Fruit fly (Drosophila melanogaster) whole organism, embryonic: Measurements from ENCODE around the gene CG13029.
A peak's percentile ranks its signal among the peaks of the same experiment; 100 is the strongest.

Experiments used
- Adf1 ChIP-seq: fragments of 200-800 bp; sonication (Bioruptor generic); IDR thresholded peaks from 2 replicates; pipeline ENCODE4 v1.3.6; 2022; ENCODE audit warnings: missing biosample characterization, missing genetic modification characterization
- Atf-2 ChIP-seq: fragments of 200-800 bp; sonication (Bioruptor generic); optimal IDR thresholded peaks from 2 replicates; lab custom pipeline; 2016; ENCODE audit warnings: missing biosample characterization, missing genetic modification characterization
- CG10267 ChIP-seq: fragments of 200-800 bp; sonication (Bioruptor generic); optimal IDR thresholded peaks from 2 replicates; lab custom pipeline; 2018; ENCODE audit warnings: missing biosample characterization, mild to moderate bottlenecking, missing genetic modification characterization, moderate library complexity
- CG10654 ChIP-seq: fragments of 200-800 bp; sonication (Bioruptor generic); optimal IDR thresholded peaks from 2 replicates; lab custom pipeline; 2016; ENCODE audit warnings: missing biosample characterization, missing genetic modification characterization
- CG11723 ChIP-seq: fragments of 200-800 bp; sonication (Bioruptor generic); optimal IDR thresholded peaks from 2 replicates; lab custom pipeline; 2017; ENCODE audit warnings: missing biosample characterization, mild to moderate bottlenecking, missing genetic modification characterization
- CG1233 ChIP-seq: fragments of 200-800 bp; sonication (Bioruptor generic); optimal IDR thresholded peaks from 4 replicates; lab custom pipeline; 2018; ENCODE audit warnings: missing biosample characterization, mild to moderate bottlenecking, missing genetic modification characterization
- CG12942 ChIP-seq: fragments of 200-800 bp; sonication (Bioruptor generic); optimal IDR thresholded peaks from 3 replicates; lab custom pipeline; 2016; ENCODE audit warnings: missing biosample characterization, missing genetic modification characterization
- CG13123 ChIP-seq: fragments of 200-800 bp; sonication (Bioruptor generic); optimal IDR thresholded peaks from 2 replicates; lab custom pipeline; 2016; ENCODE audit warnings: missing biosample characterization, missing genetic modification characterization
- CG13296 ChIP-seq: fragments of 200-800 bp; sonication (Bioruptor generic); optimal IDR thresholded peaks from 3 replicates; lab custom pipeline; 2018; ENCODE audit warnings: missing biosample characterization, mild to moderate bottlenecking, missing genetic modification characterization
- CG17186 ChIP-seq: fragments of 200-800 bp; sonication (Bioruptor generic); optimal IDR thresholded peaks from 3 replicates; lab custom pipeline; 2017; ENCODE audit warnings: missing biosample characterization, missing genetic modification reagents, missing genetic modification characterization
- CG17568 ChIP-seq: fragments of 200-800 bp; sonication (Bioruptor generic); optimal IDR thresholded peaks from 2 replicates; lab custom pipeline; 2018; ENCODE audit warnings: missing biosample characterization, mild to moderate bottlenecking, missing genetic modification characterization, moderate library complexity
- CG17802 ChIP-seq: fragments of 200-800 bp; sonication (Bioruptor generic); optimal IDR thresholded peaks from 2 replicates; lab custom pipeline; 2018; ENCODE audit warnings: missing biosample characterization, mild to moderate bottlenecking, missing genetic modification characterization, moderate library complexity
- CG30403 ChIP-seq: fragments of 200-800 bp; sonication (Bioruptor generic); optimal IDR thresholded peaks from 3 replicates; lab custom pipeline; 2016; ENCODE audit warnings: missing biosample characterization, missing genetic modification characterization
- CG31388 ChIP-seq: fragments of 200-800 bp; sonication (Bioruptor generic); optimal IDR thresholded peaks from 2 replicates; lab custom pipeline; 2016; ENCODE audit warnings: missing biosample characterization, missing genetic modification characterization
- CG3281 ChIP-seq: fragments of 200-800 bp; sonication (Bioruptor generic); optimal IDR thresholded peaks from 3 replicates; lab custom pipeline; 2017; ENCODE audit warnings: missing biosample characterization, mild to moderate bottlenecking, missing genetic modification characterization
- CG34376 ChIP-seq: fragments of 200-800 bp; sonication (Bioruptor generic); optimal IDR thresholded peaks from 2 replicates; lab custom pipeline; 2018; ENCODE audit warnings: missing biosample characterization, mild to moderate bottlenecking, missing genetic modification characterization
- CG4424 ChIP-seq: fragments of 200-800 bp; sonication (Bioruptor generic); optimal IDR thresholded peaks from 3 replicates; lab custom pipeline; 2016; ENCODE audit warnings: missing biosample characterization, missing genetic modification characterization
- CG5180 ChIP-seq: fragments of 200-800 bp; sonication (Bioruptor generic); optimal IDR thresholded peaks from 3 replicates; lab custom pipeline; 2017; ENCODE audit warnings: missing biosample characterization, missing genetic modification characterization, mild to moderate bottlenecking, moderate library complexity, missing genetic modification reagents
- CG6689 ChIP-seq: fragments of 200-800 bp; sonication (Bioruptor generic); IDR thresholded peaks from 2 replicates; pipeline ENCODE4 v1.3.6; 2022; ENCODE audit warnings: missing biosample characterization, missing genetic modification characterization
- CG8924 ChIP-seq: fragments of 200-800 bp; optimal IDR thresholded peaks from 3 replicates; lab custom pipeline; 2019; ENCODE audit warnings: missing biosample characterization, mild to moderate bottlenecking, missing genetic modification characterization, moderate library complexity
- CG9437 ChIP-seq: fragments of 200-800 bp; sonication (Bioruptor generic); optimal IDR thresholded peaks from 2 replicates; lab custom pipeline; 2018; ENCODE audit warnings: missing biosample characterization, mild to moderate bottlenecking, missing genetic modification characterization
- Dek ChIP-seq: fragments of 200-800 bp; sonication (Bioruptor generic); optimal IDR thresholded peaks from 3 replicates; lab custom pipeline; 2019; ENCODE audit warnings: missing biosample characterization, mild to moderate bottlenecking, missing genetic modification characterization, moderate library complexity
- Drgx ChIP-seq: fragments of 200-800 bp; sonication (Bioruptor generic); IDR thresholded peaks from 2 replicates; pipeline ENCODE4 v1.3.6; 2022; ENCODE audit warnings: missing biosample characterization, missing genetic modification characterization
- Elba2 ChIP-seq: fragments of 200-800 bp; sonication (Bioruptor generic); optimal IDR thresholded peaks from 3 replicates; lab custom pipeline; 2016; ENCODE audit warnings: missing biosample characterization, missing genetic modification characterization
- Ets65A ChIP-seq: fragments of 200-800 bp; sonication (Bioruptor generic); peaks from one replicate; lab custom pipeline; 2016; ENCODE audit warnings: missing biosample characterization, missing genetic modification characterization
- Ets97D ChIP-seq: fragments of 200-800 bp; sonication (Bioruptor generic); optimal IDR thresholded peaks from 3 replicates; lab custom pipeline; 2016; ENCODE audit warnings: missing biosample characterization, missing genetic modification characterization
- NC2β ChIP-seq: fragments of 200-800 bp; sonication (Bioruptor generic); optimal IDR thresholded peaks from 2 replicates; lab custom pipeline; 2016; ENCODE audit warnings: missing biosample characterization, missing genetic modification characterization
- NFAT ChIP-seq: fragments of 200-800 bp; sonication (Bioruptor generic); IDR thresholded peaks from 2 replicates; pipeline ENCODE4 v1.3.6; 2022; ENCODE audit warnings: missing biosample characterization, missing genetic modification characterization
- NfI ChIP-seq: fragments of 200-800 bp; sonication (Bioruptor generic); optimal IDR thresholded peaks from 3 replicates; lab custom pipeline; 2018; ENCODE audit warnings: missing biosample characterization, mild to moderate bottlenecking, missing genetic modification characterization, moderate library complexity
- Pdp1 ChIP-seq, 2 experiments: fragments of 200-800 bp; sonication (Bioruptor generic); optimal IDR thresholded peaks; 3 replicates each; lab custom pipeline; 2016; ENCODE audit warnings: missing biosample characterization in 2 of 2, missing genetic modification characterization in 2 of 2, mild to moderate bottlenecking in 1 of 2, moderate library complexity in 1 of 2
- Side ChIP-seq: fragments of 200-800 bp; sonication (Bioruptor generic); optimal IDR thresholded peaks from 2 replicates; lab custom pipeline; 2016; ENCODE audit warnings: missing biosample characterization, missing genetic modification characterization
- Ssrp ChIP-seq: fragments of 200-800 bp; sonication (Bioruptor generic); optimal IDR thresholded peaks from 2 replicates; lab custom pipeline; 2018; ENCODE audit warnings: missing biosample characterization, mild to moderate bottlenecking, missing genetic modification characterization, moderate library complexity
- Vsx1 ChIP-seq: fragments of 200-800 bp; sonication (Bioruptor generic); optimal IDR thresholded peaks from 2 replicates; lab custom pipeline; 2017; ENCODE audit warnings: missing biosample characterization, mild to moderate bottlenecking, missing genetic modification characterization, missing genetic modification reagents
- amos ChIP-seq: fragments of 200-800 bp; sonication (Bioruptor generic); IDR thresholded peaks from 2 replicates; pipeline ENCODE4 v1.3.6; 2022; ENCODE audit warnings: missing biosample characterization, missing genetic modification characterization; ENCODE audit not compliant: partially characterized antibody
- ems ChIP-seq: fragments of 200-800 bp; sonication (Bioruptor generic); optimal IDR thresholded peaks from 3 replicates; lab custom pipeline; 2016; ENCODE audit warnings: missing biosample characterization, missing genetic modification characterization
- fd3F ChIP-seq: fragments of 200-800 bp; sonication (Bioruptor generic); optimal IDR thresholded peaks from 2 replicates; lab custom pipeline; 2018; ENCODE audit warnings: missing biosample characterization, mild to moderate bottlenecking, missing genetic modification characterization, moderate library complexity
- fu2 ChIP-seq: fragments of 200-800 bp; sonication (Bioruptor generic); optimal IDR thresholded peaks from 2 replicates; lab custom pipeline; 2016; ENCODE audit warnings: missing biosample characterization, missing genetic modification characterization
- ham ChIP-seq: fragments of 200-800 bp; sonication (Bioruptor generic); IDR thresholded peaks from 2 replicates; pipeline ENCODE4 v1.3.6; 2022; ENCODE audit warnings: missing biosample characterization, missing genetic modification characterization
- ind ChIP-seq: fragments of 200-800 bp; sonication (Bioruptor generic); optimal IDR thresholded peaks from 3 replicates; lab custom pipeline; 2016; ENCODE audit warnings: missing biosample characterization, missing genetic modification characterization
- lola ChIP-seq, 3 experiments: fragments of >200 bp in 2 of 3; fragments of 200-800 bp in 1 of 3; sonication (Bioruptor generic) in 1 of 3; optimal IDR thresholded peaks; 2 replicates each; lab custom pipeline; 2017 to 2019; ENCODE audit warnings: missing biosample characterization in 3 of 3, missing genetic modification characterization in 3 of 3, mild to moderate bottlenecking in 1 of 3, moderate library complexity in 1 of 3
- phol ChIP-seq: fragments of 200-800 bp; sonication (Bioruptor generic); optimal IDR thresholded peaks from 3 replicates; lab custom pipeline; 2018; ENCODE audit warnings: missing biosample characterization, mild to moderate bottlenecking, missing genetic modification characterization, moderate library complexity
- ro ChIP-seq: fragments of 200-800 bp; sonication (Bioruptor generic); IDR thresholded peaks from 2 replicates; pipeline ENCODE4 v1.3.6; 2022; ENCODE audit warnings: missing biosample characterization, missing genetic modification characterization
- row ChIP-seq: fragments of 200-800 bp; sonication (Bioruptor generic); IDR thresholded peaks from 3 replicates; pipeline ENCODE4 v1.3.6; 2022; ENCODE audit warnings: missing biosample characterization, missing genetic modification characterization
- sens-2 ChIP-seq: fragments of 200-800 bp; sonication (Bioruptor generic); IDR thresholded peaks from 2 replicates; pipeline ENCODE4 v1.3.6; 2022; ENCODE audit warnings: missing biosample characterization, missing genetic modification characterization
- sob ChIP-seq: fragments of 200-800 bp; sonication (Bioruptor generic); IDR thresholded peaks from 2 replicates; pipeline ENCODE4 v1.3.6; 2022; ENCODE audit warnings: missing biosample characterization, missing genetic modification characterization
- tin ChIP-seq: fragments of 200-800 bp; sonication (Bioruptor generic); optimal IDR thresholded peaks from 3 replicates; lab custom pipeline; 2016; ENCODE audit warnings: missing biosample characterization, missing genetic modification characterization
- tll ChIP-seq, 2 experiments: fragments of 200-800 bp in 1 of 2; fragments of >200 bp in 1 of 2; sonication (Bioruptor generic) in 1 of 2; optimal IDR thresholded peaks; 2 replicates each; lab custom pipeline; 2017 to 2019; ENCODE audit warnings: missing biosample characterization in 2 of 2, missing genetic modification characterization in 2 of 2, mild to moderate bottlenecking in 1 of 2, moderate library complexity in 1 of 2
- wor ChIP-seq: fragments of 200-800 bp; sonication (Bioruptor generic); IDR thresholded peaks from 2 replicates; pipeline ENCODE4 v1.3.6; 2022; ENCODE audit warnings: missing biosample characterization, missing genetic modification characterization
- zen ChIP-seq: fragments of 200-800 bp; sonication (Bioruptor generic); optimal IDR thresholded peaks from 3 replicates; lab custom pipeline; 2018; ENCODE audit warnings: missing biosample characterization, mild to moderate bottlenecking, missing genetic modification characterization, moderate library complexity

The CG13029 gene

dm6 chr3L:16844920-16845573 lies 15.4 kb upstream of the CG13029 start, which contains the start of the genes kud and Zcchc7 (continued):
- TF ChIP-seq Side (peak; percentile 22), lola (GFP tag; optimal IDR thresholded peaks at IDR 0.05; lab: Kevin White, UChicago) (peak in 1 of 3 experiments; percentile 65), CG17568 (GFP tag; lab: Kevin White, UChicago) (no peak), Ssrp (tag; lab: Kevin White, UChicago) (peak; percentile 45), Atf-2 (GFP tag; lab: Kevin White, UChicago) (peak; percentile 50), tin (peak; percentile 59), CG13296 (GFP tag; lab: Kevin White, UChicago) (no peak), CG4424 (peak; percentile 52), ind (GFP tag; lab: Kevin White, UChicago) (peak; percentile 48), sob (GFP tag; lab: Robert Waterston, UW) (peak; percentile 62), sens-2 (GFP tag; lab: Robert Waterston, UW) (peak; percentile 10; the same call in 1 of the 2 replicates), phol (tag; lab: Kevin White, UChicago) (peak; percentile 67), CG34376 (GFP tag; lab: Kevin White, UChicago) (peak; percentile 77), Ets65A (peak; percentile 7), CG17802 (tag; lab: Kevin White, UChicago) (peak; percentile 84), CG8924 (tag; lab: Kevin White, UChicago) (peak; percentile 69), CG1233 (peak; percentile 43), Vsx1 (GFP tag; lab: Kevin White, UChicago) (no peak), NFAT (GFP tag; lab: Robert Waterston, UW) (peak; percentile 75), zen (tag; lab: Kevin White, UChicago) (peak; percentile 33), ems (peak; percentile 42), tll (GFP tag; optimal IDR thresholded peaks at IDR 0.05; lab: Kevin White, UChicago) (no peak), Pdp1 (GFP tag; optimal IDR thresholded peaks at IDR 0.05; lab: Kevin White, UChicago) (peak in 1 of 2 experiments; percentile 52), amos (GFP tag; lab: Robert Waterston, UW) (peak; percentile 24; the same call in 1 of the 2 replicates), ro (GFP tag; lab: Robert Waterston, UW) (no peak), Adf1 (GFP tag; lab: Robert Waterston, UW) (no peak), NfI (GFP tag; lab: Kevin White, UChicago) (peak; percentile 65), CG12942 (GFP tag; lab: Kevin White, UChicago) (peak; percentile 17), NC2β (GFP tag; lab: Kevin White, UChicago) (peak; percentile 12), CG31388 (GFP tag; lab: Kevin White, UChicago) (peak; percentile 6), CG5180 (GFP tag; lab: Kevin White, UChicago) (no peak), ham (GFP tag; lab: Robert Waterston, UW) (no peak), CG17186 (GFP tag; lab: Kevin White, UChicago) (peak; percentile 40), row (GFP tag; lab: Robert Waterston, UW) (peak; percentile 89), CG10654 (GFP tag; lab: Kevin White, UChicago) (peak; percentile 42), CG6689 (GFP tag; lab: Robert Waterston, UW) (peak; percentile 50; the same call in 1 of the 2 replicates), CG9437 (GFP tag; lab: Kevin White, UChicago) (peak; percentile 57), wor (GFP tag; lab: Robert Waterston, UW) (no peak), CG10267 (tag; lab: Kevin White, UChicago) (peak; percentile 69), CG11723 (peak; percentile 53), CG3281 (GFP tag; lab: Kevin White, UChicago) (peak; percentile 64), Drgx (GFP tag; lab: Robert Waterston, UW) (0 out of 2 replicates have a peak, but pooled peaks have one; percentile 7), CG30403 (GFP tag; lab: Kevin White, UChicago) (peak; percentile 77), Ets97D (peak; percentile 65), CG13123 (GFP tag; lab: Kevin White, UChicago) (peak; percentile 2), Elba2 (no peak), fd3F (peak; percentile 56), fu2 (GFP tag; lab: Kevin White, UChicago) (peak; percentile 28), Dek (tag; lab: Kevin White, UChicago) (peak; percentile 66)
